Fruit fly (Drosophila melanogaster): ENCODE results near the gene AstCC.

dm6 chr2L:11046051-11046450 lies 39.0 kb downstream of the AstCC start:
- peak; percentile 70 for TF ChIP-seq h (GFP tag; optimal IDR thresholded peaks at IDR 0.05)
- TF ChIP-seq Dif (GFP tag; optimal IDR thresholded peaks at IDR 0.05; ENCODE audit: partially characterized antibody) = no peak
- no peak for TF ChIP-seq brk (GFP tag; optimal IDR thresholded peaks at IDR 0.05)
- no peak for TF ChIP-seq br (GFP tag; optimal IDR thresholded peaks at IDR 0.05)
- no peak for TF ChIP-seq psq (GFP tag; optimal IDR thresholded peaks at IDR 0.05)
- no peak for TF ChIP-seq Vsx2 (GFP tag; optimal IDR thresholded peaks at IDR 0.05; ENCODE audit: partially characterized antibody)
- no peak for TF ChIP-seq Hr78 (GFP tag; optimal IDR thresholded peaks at IDR 0.05)
- TF ChIP-seq HLH106 (tag; optimal IDR thresholded peaks at IDR 0.05) = peak; percentile 17
- TF ChIP-seq foxo (GFP tag; optimal IDR thresholded peaks at IDR 0.05) = no peak
- TF ChIP-seq dsf (GFP tag; optimal IDR thresholded peaks at IDR 0.05; ENCODE audit: borderline replicate concordance) = no peak
- no peak for TF ChIP-seq usp (GFP tag; optimal IDR thresholded peaks at IDR 0.05)

All from whole organism, wandering third instar larva.